Fruit fly (Drosophila melanogaster): ENCODE data around the gene CG4558.
A peak's percentile ranks its signal among the peaks of the same experiment; 100 is the strongest.

CG4558 gene

DNA sequence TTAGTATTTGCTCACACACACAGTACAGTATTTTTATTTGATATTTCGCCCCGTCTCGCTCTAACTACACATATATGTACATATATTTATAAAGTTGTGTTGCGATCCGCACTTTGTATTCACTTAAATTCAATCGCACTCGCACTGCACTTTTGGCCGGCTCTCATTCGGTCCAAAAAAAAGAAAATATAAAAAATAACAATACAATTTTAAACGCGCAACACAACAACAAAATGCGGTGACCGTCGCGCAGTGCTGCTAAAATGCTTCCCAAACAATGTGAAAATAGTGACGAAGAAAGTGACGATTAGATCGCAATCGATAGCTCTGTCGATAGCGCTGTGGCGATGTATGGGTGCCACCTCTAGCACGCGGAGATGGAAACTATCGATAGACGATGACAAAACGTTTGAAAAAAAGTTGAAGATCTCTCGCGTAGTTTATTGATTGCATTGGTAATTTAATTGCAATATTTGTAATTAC, 46.2 kb upstream of the CG4558 start, which contains the start of the genes C3G and pod1 (continued):
- TF ChIP-seq ranshi (GFP tag; IDR thresholded peaks at IDR 0.05) (no peak), CG15479 (GFP tag; optimal IDR thresholded peaks at IDR 0.05) (peak; percentile 82), kni (GFP tag; optimal IDR thresholded peaks at IDR 0.05) (no peak), lab (GFP tag; optimal IDR thresholded peaks at IDR 0.05) (peak; percentile 37), gt (GFP tag; IDR thresholded peaks at IDR 0.05) (no peak), CG3407 (GFP tag; optimal IDR thresholded peaks at IDR 0.05) (no peak), nom (GFP tag; optimal IDR thresholded peaks at IDR 0.05) (no peak), az2 (GFP tag; optimal IDR thresholded peaks at IDR 0.05) (no peak), sr (GFP tag; IDR thresholded peaks at IDR 0.05) (no peak), CG3065 (GFP tag; optimal IDR thresholded peaks at IDR 0.05) (no peak), Sry-δ (GFP tag; optimal IDR thresholded peaks at IDR 0.05) (peak; percentile 100), sim (GFP tag; IDR thresholded peaks at IDR 0.05) (no peak), CG6689 (GFP tag; IDR thresholded peaks at IDR 0.05) (no peak), HLH54F (GFP tag; optimal IDR thresholded peaks at IDR 0.05) (no peak), Hr51 (GFP tag; optimal IDR thresholded peaks at IDR 0.05) (no peak), CG11723 (GFP tag; optimal IDR thresholded peaks at IDR 0.05) (no peak), CG15269 (tag; optimal IDR thresholded peaks at IDR 0.05) (no peak), stc (GFP tag; IDR thresholded peaks at IDR 0.05) (no peak), tx (GFP tag; optimal IDR thresholded peaks at IDR 0.05) (no peak), CG10654 (GFP tag; optimal IDR thresholded peaks at IDR 0.05) (no peak), maf-S (GFP tag; optimal IDR thresholded peaks at IDR 0.05) (no peak), CG12391 (tag; optimal IDR thresholded peaks at IDR 0.05) (peak; percentile 58), CG16863 (GFP tag; optimal IDR thresholded peaks at IDR 0.05) (no peak), gcm2 (GFP tag; optimal IDR thresholded peaks at IDR 0.05) (no peak), CG10209 (GFP tag; optimal IDR thresholded peaks at IDR 0.05) (no peak), CG5180 (GFP tag; optimal IDR thresholded peaks at IDR 0.05) (no peak), Oaz (GFP tag; IDR thresholded peaks at IDR 0.05) (no peak), CG1602 (GFP tag; optimal IDR thresholded peaks at IDR 0.05) (no peak), mld (GFP tag; IDR thresholded peaks at IDR 0.05; ENCODE audit: partially characterized antibody) (peak; percentile 97), CG10431 (GFP tag; optimal IDR thresholded peaks at IDR 0.05) (no peak), ind (GFP tag; optimal IDR thresholded peaks at IDR 0.05) (peak; percentile 17), CG18476 (GFP tag; optimal IDR thresholded peaks at IDR 0.05) (no peak), sug (tag; optimal IDR thresholded peaks at IDR 0.05) (peak; percentile 58), Rfx (GFP tag; IDR thresholded peaks at IDR 0.05) (peak; percentile 62), Stat92E (GFP tag; optimal IDR thresholded peaks at IDR 0.05) (peak in 1 of 3 experiments; percentile 44), CG34376 (GFP tag; optimal IDR thresholded peaks at IDR 0.05) (no peak), CG10565 (GFP tag; optimal IDR thresholded peaks at IDR 0.05) (no peak), Vsx1 (GFP tag; optimal IDR thresholded peaks at IDR 0.05) (peak; percentile 16), vvl (GFP tag; IDR thresholded peaks at IDR 0.05) (peak; percentile 56; the same call in 1 of the 2 replicates), wdn (GFP tag; IDR thresholded peaks at IDR 0.05) (no peak), Bteb2 (GFP tag; optimal IDR thresholded peaks at IDR 0.05) (no peak), bigmax (GFP tag; optimal IDR thresholded peaks at IDR 0.05) (no peak), scrt (GFP tag; optimal IDR thresholded peaks at IDR 0.05) (peak; percentile 7), CG16779 (GFP tag; IDR thresholded peaks at IDR 0.05) (no peak), ap (GFP tag; IDR thresholded peaks at IDR 0.05) (no peak), CG30403 (GFP tag; optimal IDR thresholded peaks at IDR 0.05) (peak; percentile 11), Dip2 (GFP tag; IDR thresholded peaks at IDR 0.05) (no peak), CG17912 (GFP tag; optimal IDR thresholded peaks at IDR 0.05) (peak; percentile 11), ATbp (GFP tag; optimal IDR thresholded peaks at IDR 0.05) (no peak), CG13775 (GFP tag; optimal IDR thresholded peaks at IDR 0.05) (no peak), CG17328 (GFP tag; IDR thresholded peaks at IDR 0.05) (no peak)

All from whole organism, embryonic.